Fruit fly (Drosophila melanogaster) whole organism, larva: ENCODE data around the gene RtcB.

Source experiments
- noc ChIP-seq: fragments of 200-800 bp; sonication (Bioruptor generic); optimal IDR thresholded peaks from 3 replicates; lab custom pipeline; 2019; ENCODE audit warnings: missing biosample characterization, mild to moderate bottlenecking, missing genetic modification characterization, moderate library complexity

RtcB gene

dm6 chr2L:19430343-19430742 is at the start of gene RtcB:
RtcB (plus strand) TSS chr2L:19430643.
- no peak for TF ChIP-seq noc (tag; lab: Kevin White, UChicago)

dm6 chr2L:19382353-19382752 is 48.1 kb upstream of the RtcB start:
- TF ChIP-seq noc (tag; lab: Kevin White, UChicago) = no peak

DNA sequence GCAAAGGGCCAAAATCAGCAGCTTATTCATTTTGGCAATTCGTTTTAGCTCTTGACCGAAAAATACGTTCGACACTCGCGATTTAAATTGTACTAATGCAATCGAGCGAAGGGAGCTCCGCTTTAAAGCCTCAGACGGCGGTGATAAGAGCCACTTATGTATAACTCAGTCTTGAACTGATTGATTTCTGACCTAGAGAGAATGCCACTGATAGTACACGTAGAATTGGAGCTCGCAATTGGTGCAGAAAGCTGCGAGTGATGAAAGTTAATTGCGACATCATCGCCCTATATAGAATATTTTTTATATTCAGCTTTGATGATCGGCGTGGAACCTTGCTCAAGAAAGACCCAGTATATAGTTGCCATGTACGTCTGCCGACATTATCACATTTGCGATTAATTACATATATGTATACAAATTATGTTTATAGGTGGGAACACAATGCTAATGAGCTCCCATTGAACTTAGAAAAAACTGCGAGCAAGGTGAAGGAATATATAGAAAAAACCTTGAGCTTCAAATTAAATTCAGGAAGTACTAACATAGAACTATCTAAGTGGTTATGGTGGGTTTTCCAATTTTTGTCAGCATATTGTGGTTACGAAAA is 44.2 kb upstream of the RtcB start, which contains the start of gene fon:
fon (minus strand) TSS at position 100 of the 610 bp plus-strand sequence.
- no peak for TF ChIP-seq noc (tag; lab: Kevin White, UChicago)

dm6 chr2L:19388966-19389365 is 41.5 kb upstream of the RtcB start:
- TF ChIP-seq noc (tag; lab: Kevin White, UChicago) = no peak

DNA sequence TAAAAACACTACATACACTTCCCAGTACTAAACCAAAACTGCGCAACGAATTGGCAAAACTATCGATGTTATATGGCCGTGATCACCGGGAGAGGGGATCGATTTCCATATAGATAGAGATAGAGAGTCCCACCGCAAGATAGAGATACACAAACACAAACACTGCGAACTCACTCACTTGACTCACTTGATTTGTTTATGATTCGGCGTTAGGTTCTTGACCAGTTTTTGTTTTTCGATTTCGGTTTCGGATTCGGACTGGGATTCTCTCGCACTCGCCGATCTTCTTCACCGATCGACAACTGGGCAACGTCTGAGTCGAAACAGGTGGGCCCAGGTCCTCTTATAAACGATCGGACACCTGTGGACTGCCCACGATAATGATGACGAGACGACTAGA is 40.7 kb upstream of the RtcB start, which contains the start of gene CG17549:
CG17549 (minus strand) TSS at position 327 of the 400 bp plus-strand sequence.
- no peak for TF ChIP-seq noc (tag; lab: Kevin White, UChicago)

- TF ChIP-seq noc (tag; lab: Kevin White, UChicago) = no peak
These were observed 36.7 kb upstream of the RtcB start, which contains the start of gene CG31798 for dm6 chr2L:19393703-19394210. CG31798 (plus strand) TSS chr2L:19394160.

- TF ChIP-seq noc (tag; lab: Kevin White, UChicago) = peak; percentile 16
These were observed 32.7 kb upstream of the RtcB start for dm6 chr2L:19397617-19398316.

- peak; percentile 76 for TF ChIP-seq noc (tag; lab: Kevin White, UChicago)
These were observed 31.9 kb upstream of the RtcB start, which contains the start of gene CG17544 for dm6 chr2L:19398317-19399234. CG17544 (minus strand) TSS chr2L:19398493.

DNA sequence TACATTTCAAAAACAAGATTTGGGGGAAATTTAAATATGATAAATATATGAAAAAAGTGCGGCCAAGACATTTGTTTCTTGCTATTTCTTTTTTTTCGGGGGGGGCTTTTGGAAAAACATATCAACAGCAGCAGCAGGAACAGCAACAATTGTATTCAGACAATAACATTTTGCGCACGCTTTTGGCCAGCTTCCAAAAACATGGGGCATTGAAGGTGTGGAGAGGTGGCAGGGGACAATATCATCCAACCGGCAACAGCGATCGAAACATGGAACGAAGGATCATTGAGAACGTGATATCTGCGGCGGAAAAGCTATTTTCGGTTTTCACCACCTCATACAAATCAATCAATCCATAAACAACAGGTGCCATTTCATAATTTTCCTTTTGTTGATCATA is 28.5 kb upstream of the RtcB start:
- no peak for TF ChIP-seq noc (tag; lab: Kevin White, UChicago)

DNA sequence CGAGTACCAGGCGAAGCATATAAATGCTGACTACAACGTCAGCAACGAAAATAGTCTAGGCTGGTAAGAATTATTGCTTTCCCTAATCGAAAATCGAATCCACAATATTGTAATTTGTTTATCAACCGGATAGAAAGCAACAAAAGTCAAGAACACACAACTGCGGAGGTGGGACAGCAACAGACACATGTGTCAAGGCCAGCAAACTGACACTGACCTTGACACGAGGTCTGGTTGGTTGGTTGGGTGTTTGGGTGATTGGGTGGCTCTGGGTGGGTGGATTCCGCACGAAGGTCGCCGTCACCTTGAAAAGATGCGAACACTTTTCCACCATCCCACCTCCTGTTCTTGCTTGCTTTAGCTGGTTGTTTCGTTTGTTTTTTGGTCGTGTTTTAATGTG is 27.8 kb upstream of the RtcB start:
- TF ChIP-seq noc (tag; lab: Kevin White, UChicago) = no peak

DNA sequence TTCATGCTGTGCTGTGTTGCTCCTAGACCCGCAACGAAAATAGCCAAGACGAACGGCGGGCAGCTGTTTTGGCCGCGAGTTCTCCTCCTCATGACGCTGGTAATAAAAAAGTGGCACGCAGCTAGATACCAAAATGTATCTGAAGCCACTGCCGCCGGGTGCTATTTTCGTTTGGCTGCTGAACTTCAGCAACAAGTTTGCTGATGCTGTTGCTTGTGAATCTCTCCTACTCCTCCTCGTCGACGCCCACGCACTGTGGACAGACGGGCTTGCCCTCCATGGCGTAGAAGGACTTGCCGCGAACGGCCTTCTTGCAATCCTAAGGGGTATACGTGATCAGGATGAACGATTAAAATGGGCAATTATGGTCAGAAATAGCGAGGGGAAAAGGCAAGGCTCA is 27.0 kb upstream of the RtcB start:
- TF ChIP-seq noc (tag; lab: Kevin White, UChicago) = no peak

DNA sequence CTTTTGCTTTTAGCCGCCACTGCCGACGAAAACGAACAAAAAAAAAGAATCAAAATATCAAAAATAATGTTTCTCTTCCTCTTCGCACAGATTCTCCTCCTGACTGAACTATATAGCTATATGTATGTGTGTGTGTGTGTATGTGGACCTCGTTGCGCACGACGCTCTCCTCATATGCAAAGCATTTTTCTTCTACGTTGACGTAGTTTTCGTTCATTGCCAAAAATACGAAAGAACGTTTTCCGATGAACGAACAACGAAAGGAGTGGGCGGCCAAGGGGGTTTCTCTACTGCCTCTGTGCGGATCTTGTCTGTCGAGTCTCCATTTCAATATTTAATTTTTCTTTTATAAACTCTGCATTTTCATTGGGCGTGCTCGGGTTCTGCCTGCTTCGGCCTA is 25.6 kb upstream of the RtcB start:
- TF ChIP-seq noc (tag; lab: Kevin White, UChicago) = no peak

dm6 chr2L:19405685-19406357 is 24.6 kb upstream of the RtcB start:
- TF ChIP-seq noc (tag; lab: Kevin White, UChicago) = no peak

DNA sequence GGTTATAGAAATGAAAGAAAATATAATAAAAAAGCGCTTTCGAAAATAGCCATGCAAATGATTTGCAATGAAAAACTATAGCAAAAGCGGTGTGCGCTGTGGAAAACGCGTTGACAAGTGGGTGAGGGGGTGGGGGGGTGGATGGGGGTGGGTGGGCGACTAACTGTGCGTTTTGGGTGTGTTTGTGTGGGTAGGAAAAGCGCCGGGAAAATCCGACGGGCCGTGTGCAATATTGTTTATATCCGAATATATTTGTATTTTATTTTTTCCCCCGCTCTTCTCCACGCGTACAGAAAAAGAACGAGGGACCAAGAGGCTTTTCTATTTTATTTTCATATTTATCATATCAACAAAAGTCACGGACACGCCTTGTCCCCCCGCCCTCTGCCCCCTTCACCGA is 24.0 kb upstream of the RtcB start:
- no peak for TF ChIP-seq noc (tag; lab: Kevin White, UChicago)

DNA sequence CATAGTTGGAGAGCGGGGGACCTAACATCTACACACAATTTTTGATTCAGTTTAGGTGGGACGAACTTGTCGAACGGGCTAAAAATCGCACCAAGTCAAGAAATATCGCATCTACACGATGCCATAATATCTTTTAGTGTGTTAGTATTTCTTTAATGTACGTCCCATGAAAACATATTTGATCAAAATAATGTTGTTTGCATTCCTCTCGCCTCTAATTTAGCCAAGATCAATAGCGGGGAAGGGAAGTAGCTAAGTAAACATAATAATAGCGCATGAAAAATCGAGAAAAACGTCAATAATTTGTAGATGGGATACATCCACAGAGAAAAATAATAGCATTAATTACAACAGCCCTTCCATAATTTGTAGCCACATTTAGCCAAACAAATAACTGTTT is 18.5 kb upstream of the RtcB start:
- TF ChIP-seq noc (tag; lab: Kevin White, UChicago) = no peak
